Worm (Caenorhabditis elegans) whole organism, L1 larva: Measurements from ENCODE around the gene F38B6.4.

Source experiments
- C16A3.4 ChIP-seq: fragments of 150-350 bp; optimal IDR thresholded peaks from 2 replicates; lab custom pipeline; 2014; ENCODE audit warnings: missing biosample characterization, missing genetic modification characterization
- aha-1 ChIP-seq: fragments of 150-350 bp; optimal IDR thresholded peaks from 2 replicates; lab custom pipeline; 2014; ENCODE audit warnings: missing biosample characterization, missing genetic modification characterization
- aly-2 ChIP-seq: fragments of 150-350 bp; optimal IDR thresholded peaks from 2 replicates; lab custom pipeline; 2014; ENCODE audit warnings: missing biosample characterization, missing genetic modification characterization
- blmp-1 ChIP-seq: fragments of 150-350 bp; optimal IDR thresholded peaks from 2 replicates; lab custom pipeline; 2014; ENCODE audit warnings: missing biosample characterization, missing genetic modification characterization
- ceh-88 ChIP-seq: fragments of 200-800 bp; sonication (Bioruptor generic); IDR thresholded peaks from 2 replicates; pipeline ENCODE4 v1.3.6; 2022; ENCODE audit warnings: missing genetic modification characterization, missing compliant biosample characterization
- ceh-90 ChIP-seq: sonication (generic microtip); optimal IDR thresholded peaks from 2 replicates; lab custom pipeline; 2016; ENCODE audit warnings: missing genetic modification characterization, missing compliant biosample characterization
- ces-1 ChIP-seq: fragments of 150-350 bp; optimal IDR thresholded peaks from 2 replicates; lab custom pipeline; 2014; ENCODE audit warnings: missing biosample characterization, missing genetic modification reagents, missing genetic modification characterization
- dsc-1 ChIP-seq: sonication (generic microtip); optimal IDR thresholded peaks from 2 replicates; lab custom pipeline; 2016; ENCODE audit warnings: mild to moderate bottlenecking, missing genetic modification characterization, missing compliant biosample characterization
- efl-1 ChIP-seq, 4 experiments: fragments of 150-350 bp; optimal IDR thresholded peaks in 3 of 4; peaks in 1 of 4; 1 replicate in 1 of 4; 2 replicates in 3 of 4; lab custom pipeline; 2014; ENCODE audit warnings: missing biosample characterization in 2 of 4, missing genetic modification characterization in 2 of 4, missing genetic modification reagents in 2 of 4
- efl-3 ChIP-seq: fragments of 200-800 bp; sonication (Bioruptor generic); optimal IDR thresholded peaks from 2 replicates; lab custom pipeline; 2018; ENCODE audit warnings: mild to moderate bottlenecking, missing genetic modification characterization, missing compliant biosample characterization
- elt-2 ChIP-seq: sonication (generic microtip); optimal IDR thresholded peaks from 2 replicates; lab custom pipeline; 2016; ENCODE audit warnings: missing genetic modification characterization, mild to moderate bottlenecking, inconsistent platforms, missing compliant biosample characterization, missing genetic modification reagents
- elt-3 ChIP-seq, 6 experiments: fragments of 150-350 bp in 1 of 6; sonication (generic microtip); optimal IDR thresholded peaks; 2 replicates each; lab custom pipeline; 2017 to 2018; ENCODE audit warnings: missing biosample characterization in 6 of 6, missing genetic modification characterization in 6 of 6, inconsistent platforms in 1 of 6
- fkh-8 ChIP-seq: sonication (generic microtip); optimal IDR thresholded peaks from 2 replicates; lab custom pipeline; 2016; ENCODE audit warnings: mild to moderate bottlenecking, missing genetic modification characterization, missing compliant biosample characterization
- grh-1 ChIP-seq: fragments of 200-800 bp; sonication (Bioruptor generic); IDR thresholded peaks from 2 replicates; pipeline ENCODE4 v1.3.6; 2022; ENCODE audit warnings: missing genetic modification reagents, missing genetic modification characterization, missing compliant biosample characterization
- hlh-4 ChIP-seq: sonication (generic microtip); optimal IDR thresholded peaks from 2 replicates; lab custom pipeline; 2016; ENCODE audit warnings: mild to moderate bottlenecking, missing genetic modification characterization, missing compliant biosample characterization
- lin-13 ChIP-seq: fragments of 150-350 bp; optimal IDR thresholded peaks from 2 replicates; lab custom pipeline; 2014; ENCODE audit warnings: missing biosample characterization, missing genetic modification reagents, missing genetic modification characterization
- lin-14 ChIP-seq: fragments of 200-800 bp; sonication (Bioruptor generic); optimal IDR thresholded peaks from 2 replicates; lab custom pipeline; 2018; ENCODE audit warnings: mild to moderate bottlenecking, missing genetic modification characterization, moderate library complexity, missing compliant biosample characterization
- lin-35 ChIP-seq, 2 experiments: fragments of 150-350 bp; optimal IDR thresholded peaks; 2 replicates each; lab custom pipeline; 2014; ENCODE audit warnings: missing biosample characterization in 2 of 2, missing genetic modification characterization in 2 of 2, missing genetic modification reagents in 2 of 2
- lir-3 ChIP-seq: sonication (generic microtip); optimal IDR thresholded peaks from 2 replicates; lab custom pipeline; 2016; ENCODE audit warnings: mild to moderate bottlenecking, missing genetic modification characterization, moderate library complexity, missing compliant biosample characterization; ENCODE audit not compliant: poor library complexity
- lsy-2 ChIP-seq, 2 experiments: fragments of 150-350 bp; optimal IDR thresholded peaks; 2 replicates each; lab custom pipeline; 2014; ENCODE audit warnings: missing biosample characterization in 2 of 2, missing genetic modification characterization in 2 of 2
- mab-9 ChIP-seq: fragments of 200-800 bp; sonication (Bioruptor generic); IDR thresholded peaks from 2 replicates; pipeline ENCODE4 v1.3.6; 2022; ENCODE audit warnings: missing genetic modification reagents, missing genetic modification characterization, missing compliant biosample characterization
- mdl-1 ChIP-seq, 2 experiments: fragments of 150-350 bp; optimal IDR thresholded peaks; 2 replicates each; lab custom pipeline; 2014 to 2017; ENCODE audit warnings: missing biosample characterization in 2 of 2, missing genetic modification characterization in 2 of 2, inconsistent platforms in 1 of 2
- mef-2 ChIP-seq: fragments of 150-350 bp; optimal IDR thresholded peaks from 2 replicates; lab custom pipeline; 2014; ENCODE audit warnings: missing biosample characterization, missing genetic modification characterization
- mep-1 ChIP-seq: fragments of 150-350 bp; optimal IDR thresholded peaks from 2 replicates; lab custom pipeline; 2014; ENCODE audit warnings: missing biosample characterization, missing genetic modification characterization
- nhr-11 ChIP-seq: fragments of 150-350 bp; optimal IDR thresholded peaks from 2 replicates; lab custom pipeline; 2014; ENCODE audit warnings: missing biosample characterization, missing genetic modification characterization
- nhr-19 ChIP-seq: fragments of 200-800 bp; sonication (Bioruptor generic); conservative IDR thresholded peaks from 2 replicates; pipeline ENCODE4 v1.3.6; 2022; ENCODE audit warnings: missing genetic modification characterization, missing compliant biosample characterization
- nhr-20 ChIP-seq: sonication (generic microtip); optimal IDR thresholded peaks from 2 replicates; lab custom pipeline; 2016; ENCODE audit warnings: mild to moderate bottlenecking, missing genetic modification characterization, missing compliant biosample characterization
- nhr-28 ChIP-seq: fragments of 150-350 bp; optimal IDR thresholded peaks from 2 replicates; lab custom pipeline; 2014; ENCODE audit warnings: missing biosample characterization, missing genetic modification characterization
- nhr-47 ChIP-seq: sonication (generic microtip); optimal IDR thresholded peaks from 2 replicates; lab custom pipeline; 2016; ENCODE audit warnings: mild to moderate bottlenecking, missing genetic modification characterization, moderate library complexity, missing compliant biosample characterization
- nhr-71 ChIP-seq: sonication (generic microtip); optimal IDR thresholded peaks from 2 replicates; lab custom pipeline; 2016; ENCODE audit warnings: mild to moderate bottlenecking, missing genetic modification characterization, moderate library complexity, missing compliant biosample characterization
- nhr-77 ChIP-seq: fragments of 150-350 bp; optimal IDR thresholded peaks from 2 replicates; lab custom pipeline; 2014; ENCODE audit warnings: missing biosample characterization, missing genetic modification characterization
- nhr-85 ChIP-seq: sonication (generic microtip); peaks from one replicate; lab custom pipeline; 2016; ENCODE audit warnings: missing genetic modification characterization, inconsistent platforms, missing compliant biosample characterization
- nhr-90 ChIP-seq: sonication (generic microtip); optimal IDR thresholded peaks from 2 replicates; lab custom pipeline; 2016; ENCODE audit warnings: mild to moderate bottlenecking, missing genetic modification characterization, missing compliant biosample characterization; ENCODE audit not compliant: poor library complexity
- pax-3 ChIP-seq: fragments of 200-800 bp; sonication (Bioruptor generic); optimal IDR thresholded peaks from 2 replicates; lab custom pipeline; 2018; ENCODE audit warnings: mild to moderate bottlenecking, missing genetic modification characterization, moderate library complexity, missing compliant biosample characterization
- skn-1 ChIP-seq: fragments of 150-350 bp; optimal IDR thresholded peaks from 2 replicates; lab custom pipeline; 2014; ENCODE audit warnings: missing biosample characterization, missing genetic modification characterization
- snu-23 ChIP-seq: sonication (generic microtip); optimal IDR thresholded peaks from 2 replicates; lab custom pipeline; 2016; ENCODE audit warnings: missing genetic modification characterization, missing compliant biosample characterization
- sup-37 ChIP-seq: fragments of 200-800 bp; sonication (Bioruptor generic); optimal IDR thresholded peaks from 2 replicates; lab custom pipeline; 2018; ENCODE audit warnings: mild to moderate bottlenecking, missing genetic modification characterization, missing compliant biosample characterization
- swsn-7 ChIP-seq: sonication (generic microtip); optimal IDR thresholded peaks from 2 replicates; lab custom pipeline; 2016; ENCODE audit warnings: missing genetic modification characterization, missing compliant biosample characterization
- tbx-2 ChIP-seq: sonication (generic microtip); optimal IDR thresholded peaks from 2 replicates; lab custom pipeline; 2016; ENCODE audit warnings: missing genetic modification characterization, missing compliant biosample characterization
- unc-86 ChIP-seq: sonication (generic microtip); optimal IDR thresholded peaks from 2 replicates; lab custom pipeline; 2016; ENCODE audit warnings: missing genetic modification characterization, missing compliant biosample characterization
- unc-98 ChIP-seq: fragments of 200-800 bp; sonication (Bioruptor generic); IDR thresholded peaks from 2 replicates; pipeline ENCODE4 v1.3.6; 2022; ENCODE audit warnings: missing genetic modification characterization, missing compliant biosample characterization
- xbp-1 ChIP-seq: sonication (generic microtip); optimal IDR thresholded peaks from 2 replicates; lab custom pipeline; 2016; ENCODE audit warnings: missing genetic modification characterization, missing compliant biosample characterization
- zip-4 ChIP-seq: fragments of 200-800 bp; sonication (Bioruptor generic); optimal IDR thresholded peaks from 2 replicates; lab custom pipeline; 2018; ENCODE audit warnings: mild to moderate bottlenecking, missing genetic modification characterization, moderate library complexity, missing compliant biosample characterization

The F38B6.4 gene

DNA sequence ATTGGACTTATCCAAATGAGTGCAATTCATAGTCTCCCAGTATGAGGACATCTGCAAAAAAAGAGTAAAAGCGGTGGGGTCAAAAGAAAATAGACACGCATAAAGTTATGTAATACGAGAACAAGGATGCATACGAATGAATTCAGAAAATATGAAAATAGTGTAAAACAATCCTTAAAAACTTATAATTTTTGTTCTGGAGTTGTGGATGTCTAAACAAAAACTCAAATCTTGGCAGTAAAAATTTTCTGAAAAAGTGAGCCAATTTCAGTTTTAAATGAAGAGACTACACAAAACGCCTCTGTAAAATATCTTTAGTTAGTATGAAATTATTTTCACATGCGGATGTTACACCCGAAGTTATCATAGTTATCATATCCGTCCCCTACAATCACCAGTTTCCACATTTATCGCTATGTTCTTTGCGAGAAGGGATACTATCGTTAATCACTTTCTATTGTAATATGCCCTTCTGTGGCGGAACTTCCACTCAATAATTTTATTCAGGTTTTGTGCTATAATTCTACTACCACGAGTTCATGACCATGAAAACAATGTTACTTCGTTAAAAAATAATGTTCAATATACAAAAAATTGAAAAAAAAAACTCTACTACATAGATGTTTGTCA is 34.0 kb upstream of the F38B6.4 start, which contains the start of gene nhr-120:
TSS of gene nhr-120 (minus strand) at position 51 of the 630 bp plus-strand sequence.
- TF ChIP-seq lin-13 (GFP tag; lab: Kevin White, UChicago) (no peak), blmp-1 (tag; lab: Kevin White, UChicago) (peak; percentile 70), elt-3 (tag; optimal IDR thresholded peaks at IDR 0.05; lab: Kevin White, UChicago) (peak in 1 of 6 experiments; percentile 57), mdl-1 (tag; optimal IDR thresholded peaks at IDR 0.05; lab: Kevin White, UChicago) (no peak), efl-1 (optimal IDR thresholded peaks at IDR 0.05; lab: Kevin White, UChicago) (no peak), efl-1 (GFP tag; optimal IDR thresholded peaks at IDR 0.05 in 1 of 2; lab: Kevin White, UChicago) (peak in 1 of 2 experiments; percentile 46), unc-86 (tag; lab: Kevin White, UChicago) (no peak), xbp-1 (tag; lab: Kevin White, UChicago) (no peak), aha-1 (tag; lab: Kevin White, UChicago) (no peak), mef-2 (tag; lab: Kevin White, UChicago) (no peak), pax-3 (tag; lab: Kevin White, UChicago) (no peak), hlh-4 (tag; lab: Kevin White, UChicago) (no peak), zip-4 (GFP tag; lab: Kevin White, UChicago) (no peak), nhr-71 (no peak), dsc-1 (no peak)

DNA sequence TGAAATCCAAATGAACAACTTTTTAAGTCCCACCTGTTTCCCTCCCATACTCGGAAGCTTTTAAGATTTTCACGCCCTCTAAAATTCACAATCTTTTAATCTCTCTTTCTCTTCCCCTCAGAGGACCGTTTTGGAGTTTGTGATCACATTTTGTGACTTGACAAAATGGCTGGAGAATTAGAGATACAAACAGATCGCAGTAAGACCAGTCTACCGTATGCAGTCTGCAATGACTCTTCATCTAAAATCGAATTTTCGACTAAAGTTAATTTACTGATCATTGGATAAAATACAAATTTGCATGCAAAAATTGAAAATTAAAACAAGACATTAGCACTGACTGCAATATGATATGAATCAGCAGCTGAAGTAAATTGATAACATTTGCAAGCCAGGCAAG is 33.2 kb upstream of the F38B6.4 start:
- TF ChIP-seq nhr-47 (tag; lab: Kevin White, UChicago) (peak; percentile 50), sup-37 (no peak), fkh-8 (tag; lab: Kevin White, UChicago) (peak; percentile 51), ces-1 (GFP tag; lab: Kevin White, UChicago) (no peak), ceh-88 (GFP tag; lab: Robert Waterston, UW) (peak; percentile 17; the same call in 1 of the 2 replicates), nhr-71 (peak; percentile 57), snu-23 (GFP tag; lab: Kevin White, UChicago) (peak; percentile 25), nhr-20 (peak; percentile 45), elt-3 (tag; optimal IDR thresholded peaks at IDR 0.05; lab: Kevin White, UChicago) (peak in 1 of 6 experiments; percentile 39), lsy-2 (tag; optimal IDR thresholded peaks at IDR 0.05; lab: Kevin White, UChicago) (peak in 1 of 2 experiments; percentile 66), grh-1 (GFP tag; lab: Robert Waterston, UW) (0 out of 2 replicates have a peak, but pooled peaks have one; percentile 22), nhr-11 (tag; lab: Kevin White, UChicago) (no peak), swsn-7 (peak; percentile 29), lin-14 (GFP tag; lab: Kevin White, UChicago) (peak; percentile 66), blmp-1 (tag; lab: Kevin White, UChicago) (peak; percentile 15), skn-1 (tag; lab: Kevin White, UChicago) (peak; percentile 33), mdl-1 (tag; optimal IDR thresholded peaks at IDR 0.05; lab: Kevin White, UChicago) (no peak), nhr-85 (tag; lab: Kevin White, UChicago) (peak; percentile 66)

DNA sequence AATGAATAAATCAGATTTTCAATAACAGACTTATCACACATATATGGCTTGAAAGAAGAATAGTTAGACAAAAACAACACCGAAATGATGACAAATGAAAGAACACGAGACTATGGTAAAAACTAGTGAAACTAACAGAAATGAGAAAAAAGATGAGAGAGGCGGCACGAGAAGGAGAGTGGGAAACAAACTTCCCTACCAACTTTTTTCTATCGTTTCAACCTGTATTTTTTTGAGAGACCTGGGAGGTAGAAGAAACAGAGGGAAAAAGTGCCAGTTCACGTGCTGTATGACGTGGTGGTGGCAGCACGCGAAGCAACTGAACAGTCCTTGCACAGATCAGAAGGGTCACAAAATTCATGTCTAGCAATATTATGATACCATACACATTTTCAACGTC is 31.9 kb upstream of the F38B6.4 start:
- TF ChIP-seq mdl-1 (tag; optimal IDR thresholded peaks at IDR 0.05; lab: Kevin White, UChicago) (peak in 1 of 2 experiments; percentile 78), nhr-28 (tag; lab: Kevin White, UChicago) (no peak), nhr-19 (0 out of 2 replicates have a peak, but pooled peaks have one; percentile 36), elt-3 (tag; optimal IDR thresholded peaks at IDR 0.05; lab: Kevin White, UChicago) (peak in 2 of 6 experiments; percentile 26 to 60), mab-9 (GFP tag; lab: Robert Waterston, UW) (no peak), ceh-90 (tag; lab: Kevin White, UChicago) (no peak), grh-1 (GFP tag; lab: Robert Waterston, UW) (peak; percentile 33; the same call in 1 of the 2 replicates), blmp-1 (tag; lab: Kevin White, UChicago) (peak; percentile 80), swsn-7 (no peak), lin-14 (GFP tag; lab: Kevin White, UChicago) (peak; percentile 84), nhr-47 (tag; lab: Kevin White, UChicago) (peak; percentile 35), nhr-77 (peak; percentile 5), dsc-1 (no peak), C16A3.4 (tag; lab: Kevin White, UChicago) (no peak), lin-13 (GFP tag; lab: Kevin White, UChicago) (peak; percentile 21), nhr-85 (tag; lab: Kevin White, UChicago) (peak; percentile 95), unc-98 (GFP tag; lab: Robert Waterston, UW) (no peak), lin-35 (GFP tag; optimal IDR thresholded peaks at IDR 0.05; lab: Kevin White, UChicago) (peak in 1 of 2 experiments; percentile 75), snu-23 (GFP tag; lab: Kevin White, UChicago) (peak; percentile 78), elt-2 (tag; lab: Kevin White, UChicago) (peak; percentile 27), aly-2 (no peak), skn-1 (tag; lab: Kevin White, UChicago) (peak; percentile 98), tbx-2 (tag; lab: Kevin White, UChicago) (peak; percentile 59), mep-1 (peak; percentile 45), lir-3 (tag; lab: Kevin White, UChicago) (peak; percentile 23), efl-3 (GFP tag; lab: Kevin White, UChicago) (no peak), ces-1 (GFP tag; lab: Kevin White, UChicago) (no peak), lsy-2 (tag; optimal IDR thresholded peaks at IDR 0.05; lab: Kevin White, UChicago) (peak; percentile 7 to 32), nhr-20 (peak; percentile 90), nhr-71 (peak; percentile 84), nhr-90 (tag; lab: Kevin White, UChicago) (peak; percentile 42)
